Worm (Caenorhabditis elegans): ENCODE measurements around the gene C46G7.5.

- TF ChIP-seq nhr-11 (tag; optimal IDR thresholded peaks at IDR 0.05) (no peak), F13H6.1 (tag; optimal IDR thresholded peaks at IDR 0.05) (no peak)
These were observed 23.7 kb upstream of the C46G7.5 start for ce11 chrIV:6035113-6035512.
